Worm (Caenorhabditis elegans): Measurements from ENCODE around the gene prdx-3.

- TF ChIP-seq fos-1 (tag; optimal IDR thresholded peaks at IDR 0.05) (no peak), lin-11 (tag; optimal IDR thresholded peaks at IDR 0.05) (no peak), unc-55 (GFP tag; optimal IDR thresholded peaks at IDR 0.05) (no peak), skn-1 (tag; optimal IDR thresholded peaks at IDR 0.05) (no peak), ama-1 (optimal IDR thresholded peaks at IDR 0.05) (no peak), lin-39 (tag; optimal IDR thresholded peaks at IDR 0.05) (no peak), mbf-1 (tag; optimal IDR thresholded peaks at IDR 0.05) (no peak), snpc-4 (tag; optimal IDR thresholded peaks at IDR 0.05) (no peak), alr-1 (tag; optimal IDR thresholded peaks at IDR 0.05) (no peak), aly-2 (tag; optimal IDR thresholded peaks at IDR 0.05) (no peak), elt-3 (tag; optimal IDR thresholded peaks at IDR 0.05) (no peak), nhr-11 (tag; optimal IDR thresholded peaks at IDR 0.05) (no peak), lsy-2 (tag; optimal IDR thresholded peaks at IDR 0.05) (no peak)
Observed at ce11 chrIII:4444492-4444891, 37.2 kb downstream of the prdx-3 start.

Data from whole organism, L2 larva.